Fruit fly (Drosophila melanogaster) whole organism, wandering third instar larva: Measurements from ENCODE around the gene CG8097.

Source experiments
- Dfd ChIP-seq: fragments of >200 bp; optimal IDR thresholded peaks from 2 replicates; lab custom pipeline; 2017; ENCODE audit warnings: missing biosample characterization, missing genetic modification characterization
- Hr78 ChIP-seq: fragments of >200 bp; optimal IDR thresholded peaks from 2 replicates; lab custom pipeline; 2017; ENCODE audit warnings: missing biosample characterization, missing genetic modification characterization
- Myc ChIP-seq: fragments of >200 bp; optimal IDR thresholded peaks from 2 replicates; lab custom pipeline; 2017
- dl ChIP-seq, 2 experiments: fragments of 175-275, 200-275 bp in 1 of 2; fragments of 200-275 bp in 1 of 2; sonication (Bioruptor generic); optimal IDR thresholded peaks; lab custom pipeline; 2018; ENCODE audit warnings: mild to moderate bottlenecking in 2 of 2, missing biosample characterization in 2 of 2, missing genetic modification characterization in 2 of 2, moderate library complexity in 2 of 2; ENCODE audit not compliant: partially characterized antibody in 2 of 2, insufficient read depth in 1 of 2
- foxo ChIP-seq, 2 experiments: fragments of 200-800 bp; sonication (Bioruptor generic); optimal IDR thresholded peaks; 2 replicates in 1 of 2; 3 replicates in 1 of 2; lab custom pipeline; 2016 to 2017; ENCODE audit warnings: missing biosample characterization in 2 of 2, missing genetic modification characterization in 2 of 2
- fru ChIP-seq: fragments of 200-800 bp; sonication (Bioruptor generic); optimal IDR thresholded peaks from 3 replicates; lab custom pipeline; 2016; ENCODE audit warnings: missing biosample characterization, mild to moderate bottlenecking, missing genetic modification characterization
- rgr ChIP-seq: fragments of 200-800 bp; sonication (Bioruptor generic); optimal IDR thresholded peaks from 3 replicates; lab custom pipeline; 2016; ENCODE audit warnings: missing biosample characterization, mild to moderate bottlenecking, missing genetic modification characterization
- sage ChIP-seq: fragments of 200-800 bp; sonication (Bioruptor generic); optimal IDR thresholded peaks from 2 replicates; lab custom pipeline; 2016; ENCODE audit warnings: missing biosample characterization, mild to moderate bottlenecking, missing genetic modification characterization

- TF ChIP-seq dl (GFP tag; optimal IDR thresholded peaks at IDR 0.05; lab: Kevin White, UChicago; ENCODE audit: insufficient read depth in 1 of 2, partially characterized antibody in 2 of 2) (no peak), fru (GFP tag; lab: Kevin White, UChicago) (no peak), Hr78 (GFP tag; lab: Kevin White, UChicago) (no peak), foxo (GFP tag; optimal IDR thresholded peaks at IDR 0.05; lab: Kevin White, UChicago) (no peak), Myc (lab: Kevin White, UChicago) (no peak), rgr (GFP tag; lab: Kevin White, UChicago) (no peak), sage (GFP tag; lab: Kevin White, UChicago) (no peak), Dfd (no peak)
Observed at dm6 chrX:15620439-15621227, 37.7 kb downstream of the CG8097 start.
